Fruit fly (Drosophila melanogaster) whole organism, pupa: ENCODE results near the gene rk.

Experiments
- CG10348 ChIP-seq: fragments of 200-800 bp; sonication (Bioruptor generic); IDR thresholded peaks from 2 replicates; pipeline ENCODE4 v1.3.6; 2022; ENCODE audit warnings: missing biosample characterization, missing genetic modification characterization
- CG12605 ChIP-seq: fragments of 200-800 bp; sonication (Bioruptor generic); IDR thresholded peaks from 2 replicates; pipeline ENCODE4 v1.3.6; 2022; ENCODE audit warnings: missing biosample characterization, missing genetic modification characterization
- CG13204 ChIP-seq: fragments of 200-800 bp; sonication (Bioruptor generic); optimal IDR thresholded peaks from 2 replicates; lab custom pipeline; 2018; ENCODE audit warnings: missing biosample characterization, mild to moderate bottlenecking, missing genetic modification characterization, moderate library complexity
- CG14655 ChIP-seq: fragments of 200-800 bp; sonication (Bioruptor generic); optimal IDR thresholded peaks from 3 replicates; lab custom pipeline; 2017; ENCODE audit warnings: mild to moderate bottlenecking, missing biosample characterization, missing genetic modification reagents, missing genetic modification characterization
- CG15710 ChIP-seq: fragments of 200-800 bp; sonication (Bioruptor generic); optimal IDR thresholded peaks from 2 replicates; lab custom pipeline; 2018; ENCODE audit warnings: missing biosample characterization, mild to moderate bottlenecking, missing genetic modification characterization, moderate library complexity
- CG17806 ChIP-seq: fragments of 200-800 bp; sonication (Bioruptor generic); optimal IDR thresholded peaks from 2 replicates; lab custom pipeline; 2018; ENCODE audit warnings: missing biosample characterization, mild to moderate bottlenecking, missing genetic modification characterization, moderate library complexity
- CG32121 ChIP-seq: fragments of 200-800 bp; sonication (Bioruptor generic); IDR thresholded peaks from 2 replicates; pipeline ENCODE4 v1.3.6; 2022; ENCODE audit warnings: missing biosample characterization, missing genetic modification characterization
- CG34367 ChIP-seq: fragments of 200-800 bp; sonication (Bioruptor generic); optimal IDR thresholded peaks from 2 replicates; lab custom pipeline; 2018; ENCODE audit warnings: missing biosample characterization, mild to moderate bottlenecking, missing genetic modification characterization
- CG4496 ChIP-seq: fragments of 200-800 bp; sonication (Bioruptor generic); IDR thresholded peaks from 3 replicates; pipeline ENCODE4 v1.3.6; 2022; ENCODE audit warnings: missing biosample characterization, missing genetic modification characterization
- CG8159 ChIP-seq: fragments of 200-800 bp; sonication (Bioruptor generic); optimal IDR thresholded peaks from 3 replicates; lab custom pipeline; 2018; ENCODE audit warnings: missing biosample characterization, mild to moderate bottlenecking, missing genetic modification characterization, moderate library complexity
- CG8301 ChIP-seq: fragments of 200-800 bp; sonication (Bioruptor generic); optimal IDR thresholded peaks from 2 replicates; lab custom pipeline; 2018; ENCODE audit warnings: missing biosample characterization, mild to moderate bottlenecking, missing genetic modification characterization
- CG9948 ChIP-seq: fragments of 200-800 bp; sonication (Bioruptor generic); optimal IDR thresholded peaks from 2 replicates; lab custom pipeline; 2018; ENCODE audit warnings: missing biosample characterization, mild to moderate bottlenecking, missing genetic modification characterization, moderate library complexity
- D1 ChIP-seq: fragments of 200-800 bp; sonication (Bioruptor generic); optimal IDR thresholded peaks from 2 replicates; lab custom pipeline; 2018; ENCODE audit warnings: missing biosample characterization, mild to moderate bottlenecking, missing genetic modification characterization, moderate library complexity
- EcR ChIP-seq: fragments of 200-800 bp; sonication (Bioruptor generic); optimal IDR thresholded peaks from 3 replicates; lab custom pipeline; 2019; ENCODE audit warnings: missing biosample characterization, missing genetic modification characterization, mild to moderate bottlenecking, moderate library complexity, missing genetic modification reagents
- Ets98B ChIP-seq: fragments of 200-800 bp; sonication (Bioruptor generic); IDR thresholded peaks from 2 replicates; pipeline ENCODE4 v1.3.6; 2022; ENCODE audit warnings: missing biosample characterization, missing genetic modification characterization
- Pif1A ChIP-seq: fragments of 200-800 bp; sonication (Bioruptor generic); optimal IDR thresholded peaks from 3 replicates; lab custom pipeline; 2016; ENCODE audit warnings: missing biosample characterization, missing genetic modification characterization
- Pif1B ChIP-seq: fragments of 200-800 bp; sonication (Bioruptor generic); optimal IDR thresholded peaks from 3 replicates; lab custom pipeline; 2016; ENCODE audit warnings: missing biosample characterization, missing genetic modification characterization
- Snoo ChIP-seq: fragments of 200-800 bp; sonication (Bioruptor generic); optimal IDR thresholded peaks from 3 replicates; lab custom pipeline; 2017; ENCODE audit warnings: missing biosample characterization, mild to moderate bottlenecking, missing genetic modification characterization, inconsistent platforms
- fd96Ca ChIP-seq: fragments of 200-800 bp; sonication (Bioruptor generic); IDR thresholded peaks from 3 replicates; pipeline ENCODE4 v1.3.6; 2022; ENCODE audit warnings: missing biosample characterization, missing genetic modification characterization
- gl ChIP-seq: fragments of 200-800 bp; sonication (Bioruptor generic); optimal IDR thresholded peaks from 2 replicates; lab custom pipeline; 2018; ENCODE audit warnings: missing biosample characterization, mild to moderate bottlenecking, missing genetic modification characterization
- rn ChIP-seq: fragments of 200-800 bp; sonication (Bioruptor generic); IDR thresholded peaks from 2 replicates; pipeline ENCODE4 v1.3.6; 2022; ENCODE audit warnings: missing biosample characterization, missing genetic modification characterization

The rk gene

DNA sequence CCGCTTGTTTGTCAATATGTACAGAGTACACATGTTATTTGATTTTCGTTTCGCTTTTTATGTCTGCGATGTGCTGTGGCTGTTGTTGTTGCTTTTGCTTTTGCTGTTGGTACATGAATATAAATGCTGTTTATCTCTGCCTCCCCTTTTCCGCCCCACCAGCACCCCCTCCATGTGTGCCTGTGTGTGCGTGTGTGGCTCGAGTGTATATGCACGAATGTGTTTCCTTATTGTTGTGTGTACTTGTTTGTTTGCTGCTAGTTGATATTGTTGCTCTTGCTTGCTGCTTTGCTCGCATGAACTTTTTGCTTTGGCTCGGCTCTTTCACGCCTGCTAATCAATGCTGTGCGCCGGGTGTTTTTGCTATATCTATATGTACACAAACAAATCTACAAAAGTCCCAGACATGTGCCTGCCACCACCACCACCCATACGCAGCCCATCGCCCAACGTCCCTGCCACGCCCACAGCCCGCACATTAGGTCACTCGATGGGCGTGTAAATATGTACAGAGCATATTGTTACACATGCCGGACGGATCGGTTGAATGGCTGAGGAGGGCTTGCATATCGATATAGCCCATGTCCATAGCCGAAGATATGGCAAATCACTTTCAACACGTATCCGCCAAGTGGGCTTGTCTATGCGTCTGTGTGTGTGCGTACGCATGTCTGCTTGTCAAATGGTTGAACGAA lies 23.1 kb upstream of the rk start:
- TF ChIP-seq CG8159 (tag; lab: Kevin White, UChicago) (peak; percentile 29), CG14655 (GFP tag; lab: Kevin White, UChicago) (peak; percentile 73), CG13204 (GFP tag; lab: Kevin White, UChicago) (peak; percentile 71), D1 (no peak), CG32121 (peak; percentile 90), Pif1B (peak; percentile 80), CG17806 (peak; percentile 13), CG12605 (GFP tag; lab: Robert Waterston, UW) (peak; percentile 68), CG8301 (tag; lab: Kevin White, UChicago) (peak; percentile 64), CG34367 (tag; lab: Kevin White, UChicago) (peak; percentile 69), Snoo (tag; lab: Kevin White, UChicago) (peak; percentile 88), Pif1A (GFP tag; lab: Kevin White, UChicago) (peak; percentile 86), rn (GFP tag; lab: Robert Waterston, UW) (peak; percentile 61), CG4496 (GFP tag; lab: Robert Waterston, UW) (peak; percentile 85), fd96Ca (peak; percentile 89), gl (tag; lab: Kevin White, UChicago) (peak; percentile 79), CG15710 (tag; lab: Kevin White, UChicago) (peak; percentile 44), EcR (GFP tag; lab: Kevin White, UChicago) (peak; percentile 49), Ets98B (GFP tag; lab: Robert Waterston, UW) (peak; percentile 88), CG9948 (no peak), CG10348 (no peak)

- peak; percentile 29 for TF ChIP-seq CG34367 (tag; lab: Kevin White, UChicago)
- TF ChIP-seq Pif1B, result no peak
- TF ChIP-seq CG17806, result peak; percentile 8
- TF ChIP-seq CG13204 (GFP tag; lab: Kevin White, UChicago), result no peak
- no peak for TF ChIP-seq Snoo (tag; lab: Kevin White, UChicago)
- TF ChIP-seq Ets98B (GFP tag; lab: Robert Waterston, UW), result peak; percentile 4; the same call in 1 of the 2 replicates
- TF ChIP-seq D1, result no peak
- TF ChIP-seq CG8301 (tag; lab: Kevin White, UChicago), result peak; percentile 47
- no peak for TF ChIP-seq CG10348
- TF ChIP-seq gl (tag; lab: Kevin White, UChicago), result no peak
- TF ChIP-seq CG15710 (tag; lab: Kevin White, UChicago), result peak; percentile 40
- TF ChIP-seq CG12605 (GFP tag; lab: Robert Waterston, UW), result no peak
- TF ChIP-seq CG32121, result peak; percentile 27; the same call in 1 of the 2 replicates
- peak; percentile 42 for TF ChIP-seq CG9948
- TF ChIP-seq Pif1A (GFP tag; lab: Kevin White, UChicago), result no peak
- no peak for TF ChIP-seq rn (GFP tag; lab: Robert Waterston, UW)
- TF ChIP-seq CG4496 (GFP tag; lab: Robert Waterston, UW), result peak; percentile 19; the same call in 2 of the 3 replicates
- no peak for TF ChIP-seq fd96Ca
- peak; percentile 50 for TF ChIP-seq CG8159 (tag; lab: Kevin White, UChicago)
- TF ChIP-seq CG14655 (GFP tag; lab: Kevin White, UChicago), result peak; percentile 33
- TF ChIP-seq EcR (GFP tag; lab: Kevin White, UChicago), result peak; percentile 28
Observed at dm6 chr2L:14023136-14024050, 22.3 kb upstream of the rk start.

dm6 chr2L:14022130-14022735 lies 21.2 kb upstream of the rk start:
- TF ChIP-seq CG32121 (peak; percentile 95), CG8159 (tag; lab: Kevin White, UChicago) (peak; percentile 92), gl (tag; lab: Kevin White, UChicago) (peak; percentile 49), CG12605 (GFP tag; lab: Robert Waterston, UW) (peak; percentile 88), CG4496 (GFP tag; lab: Robert Waterston, UW) (peak; percentile 93), CG8301 (tag; lab: Kevin White, UChicago) (peak; percentile 95), Snoo (tag; lab: Kevin White, UChicago) (peak; percentile 64), rn (GFP tag; lab: Robert Waterston, UW) (peak; percentile 89), CG13204 (GFP tag; lab: Kevin White, UChicago) (peak; percentile 26), CG17806 (peak; percentile 89), CG9948 (peak; percentile 97), Pif1A (GFP tag; lab: Kevin White, UChicago) (peak; percentile 53), CG10348 (peak; percentile 71), CG14655 (GFP tag; lab: Kevin White, UChicago) (peak; percentile 97), fd96Ca (peak; percentile 89), EcR (GFP tag; lab: Kevin White, UChicago) (peak; percentile 12), Ets98B (GFP tag; lab: Robert Waterston, UW) (peak; percentile 83), Pif1B (peak; percentile 33), CG34367 (tag; lab: Kevin White, UChicago) (peak; percentile 80), CG15710 (tag; lab: Kevin White, UChicago) (peak; percentile 82), D1 (peak; percentile 90)

dm6 chr2L:14021646-14022129 lies 20.6 kb upstream of the rk start:
- TF ChIP-seq EcR (GFP tag; lab: Kevin White, UChicago) (no peak), CG10348 (no peak), Snoo (tag; lab: Kevin White, UChicago) (no peak), CG13204 (GFP tag; lab: Kevin White, UChicago) (peak; percentile 38), Pif1B (no peak), CG9948 (no peak), rn (GFP tag; lab: Robert Waterston, UW) (no peak), CG34367 (tag; lab: Kevin White, UChicago) (no peak), CG32121 (no peak; the same call in 1 of the 2 replicates), CG14655 (GFP tag; lab: Kevin White, UChicago) (no peak), Ets98B (GFP tag; lab: Robert Waterston, UW) (peak; percentile 65), CG17806 (no peak), fd96Ca (peak; percentile 70), D1 (no peak), CG8301 (tag; lab: Kevin White, UChicago) (no peak), Pif1A (GFP tag; lab: Kevin White, UChicago) (peak; percentile 35), CG8159 (tag; lab: Kevin White, UChicago) (no peak), CG4496 (GFP tag; lab: Robert Waterston, UW) (peak; percentile 96), gl (tag; lab: Kevin White, UChicago) (no peak), CG15710 (tag; lab: Kevin White, UChicago) (no peak), CG12605 (GFP tag; lab: Robert Waterston, UW) (no peak)
